Fruit fly (Drosophila melanogaster): Measurements from ENCODE around the gene mRpS6.

The mRpS6 gene

DNA sequence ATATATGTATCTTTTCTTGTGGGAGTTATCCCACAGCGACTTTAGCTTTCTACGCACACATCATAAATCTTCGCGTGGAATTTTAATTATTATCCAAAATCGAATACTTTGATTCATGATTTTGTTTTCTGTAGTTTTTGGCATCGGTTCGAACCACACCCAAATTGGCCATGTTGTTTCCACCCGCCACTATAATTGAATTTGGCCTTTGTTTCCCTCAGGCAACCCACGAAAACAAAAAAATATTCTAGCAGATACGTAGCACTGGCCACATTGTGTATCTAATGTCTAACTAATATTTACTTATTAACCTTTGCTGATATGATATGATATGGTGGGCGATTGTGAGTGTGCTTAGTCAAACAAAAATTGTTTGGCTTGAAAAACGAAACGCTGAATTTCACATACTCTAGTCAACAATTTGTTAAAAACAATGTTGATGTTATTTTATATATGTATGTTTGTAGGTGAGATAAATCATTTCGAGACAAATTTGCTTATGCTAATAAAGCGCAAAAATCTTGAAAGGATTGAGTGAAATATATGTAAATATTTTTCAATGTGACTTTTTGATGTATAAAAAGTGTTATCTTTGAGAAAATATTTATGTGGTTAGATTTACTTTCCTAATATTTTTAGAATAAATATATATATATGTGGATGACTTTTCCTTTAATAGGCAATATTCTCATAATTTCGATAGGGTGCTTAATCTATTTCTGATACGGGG lies 9.3 kb upstream of the mRpS6 start (continued):
- TF ChIP-seq ase (GFP tag; IDR thresholded peaks at IDR 0.05) (no peak), nmo (GFP tag; optimal IDR thresholded peaks at IDR 0.05) (peak; percentile 55), Xbp1 (GFP tag; optimal IDR thresholded peaks at IDR 0.05) (peak; percentile 10), CG31365 (tag; optimal IDR thresholded peaks at IDR 0.05) (no peak), CG8944 (GFP tag; optimal IDR thresholded peaks at IDR 0.05) (no peak), gsb (GFP tag; IDR thresholded peaks at IDR 0.05) (no peak), Sin3A (optimal IDR thresholded peaks at IDR 0.05) (no peak), CG10565 (GFP tag; optimal IDR thresholded peaks at IDR 0.05) (no peak), CG17829 (tag; optimal IDR thresholded peaks at IDR 0.05) (peak; percentile 41), Elba2 (GFP tag; optimal IDR thresholded peaks at IDR 0.05) (no peak), yki (optimal IDR thresholded peaks at IDR 0.05) (no peak), tgo (GFP tag; IDR thresholded peaks at IDR 0.05) (no peak), row (GFP tag; IDR thresholded peaks at IDR 0.05) (peak; percentile 45), CG13424 (tag; optimal IDR thresholded peaks at IDR 0.05) (peak; percentile 45), Chrac-16 (GFP tag; optimal IDR thresholded peaks at IDR 0.05) (no peak), scrt (GFP tag; optimal IDR thresholded peaks at IDR 0.05) (no peak), disco-r (GFP tag; optimal IDR thresholded peaks at IDR 0.05) (no peak), CG32767 (GFP tag; IDR thresholded peaks at IDR 0.05) (no peak), CG17912 (GFP tag; optimal IDR thresholded peaks at IDR 0.05) (no peak), eve (GFP tag; optimal IDR thresholded peaks at IDR 0.05) (no peak), nerfin-1 (tag; optimal IDR thresholded peaks at IDR 0.05) (peak; percentile 18), croc (GFP tag; conservative IDR thresholded peaks at IDR 0.05) (no peak), Atf3 (GFP tag; optimal IDR thresholded peaks at IDR 0.05) (no peak), CG6791 (GFP tag; IDR thresholded peaks at IDR 0.05; ENCODE audit: partially characterized antibody) (no peak), CG12769 (tag; optimal IDR thresholded peaks at IDR 0.05) (peak; percentile 46), CG10979 (tag; optimal IDR thresholded peaks at IDR 0.05) (peak; percentile 56), CG30403 (GFP tag; optimal IDR thresholded peaks at IDR 0.05) (peak; percentile 3), pfk (GFP tag; optimal IDR thresholded peaks at IDR 0.05) (no peak), sr (GFP tag; IDR thresholded peaks at IDR 0.05) (no peak), H15 (GFP tag; IDR thresholded peaks at IDR 0.05) (no peak), klu (GFP tag; IDR thresholded peaks at IDR 0.05) (no peak), CG17328 (GFP tag; IDR thresholded peaks at IDR 0.05) (no peak), CG14965 (GFP tag; optimal IDR thresholded peaks at IDR 0.05; ENCODE audit: borderline replicate concordance) (no peak), NC2β (GFP tag; optimal IDR thresholded peaks at IDR 0.05) (no peak), Hmr (GFP tag; optimal IDR thresholded peaks at IDR 0.05) (peak; percentile 38), CG3995 (GFP tag; optimal IDR thresholded peaks at IDR 0.05) (no peak), CG6813 (GFP tag; optimal IDR thresholded peaks at IDR 0.05) (no peak), sima (GFP tag; optimal IDR thresholded peaks at IDR 0.05) (no peak), CG18599 (GFP tag; optimal IDR thresholded peaks at IDR 0.05) (peak; percentile 48), CG10543 (GFP tag; optimal IDR thresholded peaks at IDR 0.05) (no peak), Ravus (GFP tag; IDR thresholded peaks at IDR 0.05) (no peak), odd (GFP tag; optimal IDR thresholded peaks at IDR 0.05) (peak; percentile 37), CG5245 (GFP tag; optimal IDR thresholded peaks at IDR 0.05) (no peak), gcm (GFP tag; optimal IDR thresholded peaks at IDR 0.05) (no peak), CG8388 (GFP tag; optimal IDR thresholded peaks at IDR 0.05) (peak; percentile 14), Nf-YB (GFP tag; optimal IDR thresholded peaks at IDR 0.05) (peak; percentile 12), CG6854 (GFP tag; optimal IDR thresholded peaks at IDR 0.05) (no peak), CG31224 (GFP tag; IDR thresholded peaks at IDR 0.05) (no peak), Ada2b (GFP tag; IDR thresholded peaks at IDR 0.05) (no peak), h (optimal IDR thresholded peaks at IDR 0.05) (no peak), jigr1 (GFP tag; IDR thresholded peaks at IDR 0.05) (no peak)
